Worm (Caenorhabditis elegans): ENCODE measurements around the gene F17C11.4.
A peak's percentile ranks its signal among the peaks of the same experiment; 100 is the strongest.

- no peak for TF ChIP-seq him-1 (tag; optimal IDR thresholded peaks at IDR 0.05)
- no peak for TF ChIP-seq dao-5 (tag; optimal IDR thresholded peaks at IDR 0.05)
- TF ChIP-seq W03F9.2 (tag; optimal IDR thresholded peaks at IDR 0.05), result peak; percentile 10
Observed at ce11 chrV:10937294-10937693, 14.4 kb upstream of the F17C11.4 start.

All from whole organism, L4/young adult.